Fruit fly (Drosophila melanogaster): ENCODE measurements around the gene C1GalTA.

- no peak for TF ChIP-seq rgr (GFP tag; optimal IDR thresholded peaks at IDR 0.05)
- no peak for TF ChIP-seq Hnf4 (GFP tag; optimal IDR thresholded peaks at IDR 0.05)
- no peak for TF ChIP-seq h (GFP tag; optimal IDR thresholded peaks at IDR 0.05)
- no peak for TF ChIP-seq Myc (optimal IDR thresholded peaks at IDR 0.05)
- no peak for TF ChIP-seq br (GFP tag; optimal IDR thresholded peaks at IDR 0.05)
- TF ChIP-seq Dif (GFP tag; optimal IDR thresholded peaks at IDR 0.05; ENCODE audit: partially characterized antibody), result no peak
- TF ChIP-seq lola (GFP tag; optimal IDR thresholded peaks at IDR 0.05), result no peak
- TF ChIP-seq ey (GFP tag; optimal IDR thresholded peaks at IDR 0.05), result no peak
- TF ChIP-seq fru (GFP tag; optimal IDR thresholded peaks at IDR 0.05), result no peak
- no peak for TF ChIP-seq CrebA (GFP tag; optimal IDR thresholded peaks at IDR 0.05; ENCODE audit: borderline replicate concordance)
- no peak for TF ChIP-seq Abd-B (GFP tag; optimal IDR thresholded peaks at IDR 0.05)
Observed at dm6 chr2L:8947989-8948388, 3.0 kb downstream of the C1GalTA start.

All from whole organism, wandering third instar larva.